Fruit fly (Drosophila melanogaster) S2 (cell line): ENCODE data around the gene pkaap.

Source experiments
- CG8478 ChIP-seq: fragments of >200 bp; optimal IDR thresholded peaks from 2 replicates; lab custom pipeline; 2018
- CTCF ChIP-seq, 2 experiments: fragments of >200 bp; optimal IDR thresholded peaks; 2 replicates each; lab custom pipeline; 2018

DNA sequence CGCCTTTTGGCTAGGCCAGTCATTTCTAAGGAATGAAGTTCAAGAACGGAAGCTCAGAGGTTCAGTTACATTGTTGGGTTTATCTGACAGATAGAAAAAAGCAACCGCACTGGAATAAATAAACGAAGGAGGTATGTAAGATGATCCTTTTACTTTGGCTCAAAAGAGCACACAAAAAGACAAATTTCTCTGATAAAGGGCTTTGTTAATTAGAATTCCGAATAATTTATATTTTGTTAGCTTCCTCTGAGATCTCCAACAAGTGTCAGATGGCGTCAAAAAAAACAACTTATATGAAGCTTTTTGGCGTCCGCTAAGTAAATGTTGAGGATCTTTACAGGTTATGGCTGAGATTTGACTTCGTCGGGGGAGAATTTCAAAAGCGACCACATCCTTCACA lies 49.7 kb downstream of the pkaap start, which contains the start of gene CG31817:
- TF ChIP-seq CTCF (optimal IDR thresholded peaks at IDR 0.05; lab: Kevin White, UChicago) (no peak), CG8478 (lab: Kevin White, UChicago) (no peak)
